Worm (Caenorhabditis elegans): ENCODE data around the gene K09H11.6.

- TF ChIP-seq nhr-20 (tag; optimal IDR thresholded peaks at IDR 0.05), result no peak
- TF ChIP-seq fos-1 (tag; optimal IDR thresholded peaks at IDR 0.05), result no peak
- TF ChIP-seq mab-9 (GFP tag; IDR thresholded peaks at IDR 0.05), result no peak
- TF ChIP-seq swsn-7 (tag; optimal IDR thresholded peaks at IDR 0.05), result no peak
- TF ChIP-seq snpc-4 (tag; optimal IDR thresholded peaks at IDR 0.05), result no peak
These were observed 35.7 kb upstream of the K09H11.6 start, which contains the start of gene F44E7.3 for ce11 chrV:5771627-5772026.

Measured in whole organism, L1 larva.